Fruit fly (Drosophila melanogaster): ENCODE measurements around the gene CG31460.

Gene CG31460

DNA sequence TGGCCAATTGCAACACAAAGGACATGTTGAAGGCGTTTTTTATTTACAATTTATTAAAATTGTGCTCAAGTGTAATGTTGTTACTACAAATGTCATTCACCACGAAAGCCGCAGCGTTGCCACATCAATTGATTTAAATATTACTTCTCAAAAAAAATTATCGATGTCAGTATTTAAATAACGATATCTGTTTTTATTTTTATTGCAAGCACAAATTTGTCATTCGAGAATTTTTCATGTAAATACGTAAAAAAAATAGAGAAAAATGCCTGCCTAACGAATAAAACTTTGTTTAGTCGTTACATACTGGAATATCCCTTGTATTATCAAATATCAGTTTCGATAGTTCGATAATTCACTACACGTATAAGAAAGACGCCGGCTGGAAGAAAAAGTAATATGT, at the start of gene CG31460, which contains the start of gene mRpS18A (continued):
- TF ChIP-seq Bgb (GFP tag; IDR thresholded peaks at IDR 0.05; ENCODE audit: partially characterized antibody) (peak; percentile 55), CG7928 (GFP tag; optimal IDR thresholded peaks at IDR 0.05) (no peak), CG14710 (tag; optimal IDR thresholded peaks at IDR 0.05) (peak; percentile 59), CG32767 (GFP tag; IDR thresholded peaks at IDR 0.05) (no peak), eyg (GFP tag; optimal IDR thresholded peaks at IDR 0.05) (no peak), stc (GFP tag; IDR thresholded peaks at IDR 0.05) (no peak), CG10366 (GFP tag; IDR thresholded peaks at IDR 0.05) (0 out of 2 replicates have a peak, but pooled peaks have one; percentile 9), Hsf (GFP tag; optimal IDR thresholded peaks at IDR 0.05) (peak; percentile 21), Nf-YC (tag; optimal IDR thresholded peaks at IDR 0.05) (no peak), zen (tag; optimal IDR thresholded peaks at IDR 0.05) (no peak), onecut (GFP tag; IDR thresholded peaks at IDR 0.05) (no peak), CG18476 (GFP tag; optimal IDR thresholded peaks at IDR 0.05) (no peak), ash1 (GFP tag; optimal IDR thresholded peaks at IDR 0.05) (no peak), CG14014 (GFP tag; IDR thresholded peaks at IDR 0.05) (no peak), CG4617 (GFP tag; optimal IDR thresholded peaks at IDR 0.05; ENCODE audit: borderline replicate concordance) (peak; percentile 52), Fer2 (tag; optimal IDR thresholded peaks at IDR 0.05) (no peak), NfI (GFP tag; optimal IDR thresholded peaks at IDR 0.05) (no peak), pita (GFP tag; optimal IDR thresholded peaks at IDR 0.05) (no peak), tna (GFP tag; IDR thresholded peaks at IDR 0.05; ENCODE audit: partially characterized antibody) (no peak), CG34422 (GFP tag; IDR thresholded peaks at IDR 0.05) (peak; percentile 38; the same call in 2 of the 3 replicates), pros (GFP tag; optimal IDR thresholded peaks at IDR 0.05) (no peak), pnt (GFP tag; optimal IDR thresholded peaks at IDR 0.05) (no peak), CG10543 (GFP tag; optimal IDR thresholded peaks at IDR 0.05) (no peak), zf30C (GFP tag; optimal IDR thresholded peaks at IDR 0.05) (no peak), trem (tag; optimal IDR thresholded peaks at IDR 0.05) (peak; percentile 40), sens-2 (GFP tag; IDR thresholded peaks at IDR 0.05) (no peak), hth (optimal IDR thresholded peaks at IDR 0.05) (no peak), amos (GFP tag; IDR thresholded peaks at IDR 0.05; ENCODE audit: partially characterized antibody) (peak; percentile 65), CG6791 (GFP tag; IDR thresholded peaks at IDR 0.05; ENCODE audit: partially characterized antibody) (peak; percentile 34; the same call in 1 of the 3 replicates), Dref (GFP tag; IDR thresholded peaks at IDR 0.05) (peak; percentile 63), CG2116 (GFP tag; optimal IDR thresholded peaks at IDR 0.05) (peak; percentile 61), phol (tag; optimal IDR thresholded peaks at IDR 0.05) (peak; percentile 64), knrl (GFP tag; IDR thresholded peaks at IDR 0.05; ENCODE audit: partially characterized antibody) (peak; percentile 71), CG14050 (GFP tag; IDR thresholded peaks at IDR 0.05) (no peak), ap (GFP tag; IDR thresholded peaks at IDR 0.05) (no peak), zen2 (GFP tag; IDR thresholded peaks at IDR 0.05; ENCODE audit: partially characterized antibody) (peak; percentile 43; the same call in 1 of the 3 replicates), Side (GFP tag; optimal IDR thresholded peaks at IDR 0.05) (no peak), Doc2 (GFP tag; IDR thresholded peaks at IDR 0.05) (no peak), Hr3 (GFP tag; optimal IDR thresholded peaks at IDR 0.05) (no peak), nerfin-1 (tag; optimal IDR thresholded peaks at IDR 0.05) (no peak), Rfx (GFP tag; IDR thresholded peaks at IDR 0.05) (peak; percentile 29; the same call in 1 of the 2 replicates), CG9797 (GFP tag; optimal IDR thresholded peaks at IDR 0.05) (peak; percentile 1), H15 (GFP tag; IDR thresholded peaks at IDR 0.05) (no peak), CG12155 (GFP tag; optimal IDR thresholded peaks at IDR 0.05) (peak; percentile 5), E2f1 (GFP tag; IDR thresholded peaks at IDR 0.05) (no peak), lilli (GFP tag; optimal IDR thresholded peaks at IDR 0.05) (peak; percentile 33), CG17829 (tag; optimal IDR thresholded peaks at IDR 0.05) (peak; percentile 32), gfzf (GFP tag; optimal IDR thresholded peaks at IDR 0.05) (peak; percentile 52), Hmr (GFP tag; optimal IDR thresholded peaks at IDR 0.05) (no peak), h (optimal IDR thresholded peaks at IDR 0.05) (no peak), dati (GFP tag; IDR thresholded peaks at IDR 0.05) (no peak), tap (tag; optimal IDR thresholded peaks at IDR 0.05) (no peak)
